Worm (Caenorhabditis elegans): ENCODE measurements around the gene clec-51.

ce11 chrIV:8205272-8206098 lies 41.9 kb upstream of the clec-51 start, which contains the start of gene hgrs-1:
- no peak for TF ChIP-seq him-1 (tag; optimal IDR thresholded peaks at IDR 0.05)
- no peak for TF ChIP-seq W03F9.2 (tag; optimal IDR thresholded peaks at IDR 0.05)

All from whole organism, L4/young adult.